Fruit fly (Drosophila melanogaster): ENCODE measurements around the gene CG33688.

DNA sequence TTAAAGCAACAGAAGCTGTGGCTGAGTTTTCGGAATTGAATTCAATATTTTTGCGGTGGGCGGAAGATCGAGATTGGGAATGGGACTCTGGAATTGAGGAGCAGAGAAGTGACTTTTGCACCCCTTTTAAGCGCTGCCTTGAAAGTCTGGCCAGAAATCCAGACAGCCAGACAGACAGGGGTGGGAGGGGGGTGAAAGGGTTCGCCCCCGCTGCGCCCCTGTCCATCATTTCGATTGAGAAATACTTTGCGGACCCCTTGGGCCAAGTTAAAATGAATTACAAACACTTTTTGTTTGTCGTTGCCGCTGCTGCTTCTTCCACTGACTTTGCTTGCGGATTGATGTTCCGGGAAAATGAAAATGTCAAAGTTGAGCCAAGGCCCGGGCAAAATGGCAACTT, 15.5 kb upstream of the CG33688 start:
- no peak for TF ChIP-seq cnc (optimal IDR thresholded peaks at IDR 0.05)
- TF ChIP-seq bab1 (GFP tag; optimal IDR thresholded peaks at IDR 0.05): no peak
- no peak for TF ChIP-seq CG12768 (GFP tag; optimal IDR thresholded peaks at IDR 0.05)
- no peak for TF ChIP-seq CG14711 (tag; optimal IDR thresholded peaks at IDR 0.05)
- no peak for TF ChIP-seq Mnt (GFP tag; optimal IDR thresholded peaks at IDR 0.05)
- TF ChIP-seq CG7101 (tag; optimal IDR thresholded peaks at IDR 0.05): no peak
- TF ChIP-seq pad (GFP tag; optimal IDR thresholded peaks at IDR 0.05): no peak
- no peak for TF ChIP-seq Clk (GFP tag; optimal IDR thresholded peaks at IDR 0.05)
- no peak for TF ChIP-seq cic (GFP tag; optimal IDR thresholded peaks at IDR 0.05)

Measured in whole organism, adult.